Worm (Caenorhabditis elegans) whole organism, midembryonic: ENCODE data around the gene W03F9.4.

Experiments
- cog-1 ChIP-seq: sonication (generic microtip); optimal IDR thresholded peaks from 2 replicates; lab custom pipeline; 2016; ENCODE audit warnings: missing genetic modification characterization, missing compliant biosample characterization
- klf-2 ChIP-seq: fragments of 200-800 bp; sonication (Bioruptor generic); conservative IDR thresholded peaks from 2 replicates; pipeline ENCODE4 v1.3.6; 2022; ENCODE audit warnings: missing genetic modification reagents, missing genetic modification characterization, missing compliant biosample characterization
- med-1 ChIP-seq: sonication (generic microtip); optimal IDR thresholded peaks from 2 replicates; lab custom pipeline; 2017; ENCODE audit warnings: missing genetic modification characterization, mild to moderate bottlenecking, missing compliant biosample characterization, antibody characterized with exemption, missing genetic modification reagents; ENCODE audit not compliant: insufficient read depth
- tab-1 ChIP-seq: fragments of 200-800 bp; sonication (Bioruptor generic); IDR thresholded peaks from 2 replicates; pipeline ENCODE4 v1.3.6; 2022; ENCODE audit warnings: missing genetic modification characterization, missing compliant biosample characterization
- ztf-29 ChIP-seq: fragments of 200-800 bp; sonication (Bioruptor generic); IDR thresholded peaks from 2 replicates; pipeline ENCODE4 v1.3.6; 2022; ENCODE audit warnings: missing genetic modification reagents, missing genetic modification characterization, missing compliant biosample characterization

DNA sequence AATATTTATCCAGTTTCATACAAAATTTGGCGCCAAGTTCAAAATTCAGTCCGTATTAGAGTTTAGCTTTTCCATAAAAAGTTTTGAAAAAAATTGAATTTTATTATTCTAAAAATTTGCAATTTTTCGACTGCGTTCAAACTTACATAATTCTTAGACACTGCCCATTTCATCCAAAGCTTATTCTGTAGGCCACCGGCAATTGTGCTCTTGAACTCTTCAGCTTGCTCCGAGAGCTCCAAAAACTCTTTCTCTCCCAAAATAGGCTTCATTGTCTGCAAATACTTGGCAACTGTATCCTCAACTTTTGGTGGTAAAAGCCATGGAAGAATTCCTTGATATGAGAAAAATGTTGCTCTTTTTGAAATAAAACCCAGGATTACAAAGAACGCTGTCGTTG, 1.1 kb downstream of the W03F9.4 start:
- TF ChIP-seq med-1 (GFP tag; lab: Kevin White, UChicago) (no peak), cog-1 (tag; lab: Kevin White, UChicago) (no peak), ztf-29 (GFP tag; lab: Robert Waterston, UW) (no peak), klf-2 (GFP tag; lab: Robert Waterston, UW) (no peak), tab-1 (GFP tag; lab: Robert Waterston, UW) (no peak)
